Worm (Caenorhabditis elegans): ENCODE data around the gene math-33.

- TF ChIP-seq sox-4 (tag; optimal IDR thresholded peaks at IDR 0.05) (no peak), ama-1 (optimal IDR thresholded peaks at IDR 0.05) (no peak), unc-42 (tag; optimal IDR thresholded peaks at IDR 0.05) (no peak), nhr-11 (tag; optimal IDR thresholded peaks at IDR 0.05) (no peak), ceh-6 (GFP tag; optimal IDR thresholded peaks at IDR 0.05) (no peak), T23F11.4 (GFP tag; optimal IDR thresholded peaks at IDR 0.05) (no peak)
Observed at ce11 chrV:11078874-11079273, 34.8 kb upstream of the math-33 start.
